Worm (Caenorhabditis elegans) whole organism, L3 larva: ENCODE results near the gene cyy-1.

Experiments used
- R02D3.7 ChIP-seq: fragments of 150-350 bp; optimal IDR thresholded peaks from 2 replicates; lab custom pipeline; 2014; ENCODE audit warnings: missing biosample characterization, missing genetic modification characterization
- ZK546.5 ChIP-seq: sonication (generic microtip); optimal IDR thresholded peaks from 2 replicates; lab custom pipeline; 2017; ENCODE audit warnings: missing biosample characterization, missing genetic modification characterization
- aly-2 ChIP-seq: fragments of 150-350 bp; optimal IDR thresholded peaks from 2 replicates; lab custom pipeline; 2014; ENCODE audit warnings: missing biosample characterization, missing genetic modification characterization
- ama-1 ChIP-seq: fragments of 150-350 bp; optimal IDR thresholded peaks from 2 replicates; lab custom pipeline; 2018
- ceh-16 ChIP-seq: sonication (generic microtip); optimal IDR thresholded peaks from 2 replicates; lab custom pipeline; 2017; ENCODE audit warnings: missing biosample characterization, missing genetic modification characterization
- ceh-28 ChIP-seq: fragments of 150-350 bp; optimal IDR thresholded peaks from 2 replicates; lab custom pipeline; 2014; ENCODE audit warnings: missing biosample characterization, missing genetic modification reagents, missing genetic modification characterization
- ceh-82 ChIP-seq: fragments of 150-350 bp; optimal IDR thresholded peaks from 2 replicates; lab custom pipeline; 2014; ENCODE audit warnings: missing biosample characterization, missing genetic modification characterization
- ceh-9 ChIP-seq: sonication (generic microtip); optimal IDR thresholded peaks from 2 replicates; lab custom pipeline; 2018; ENCODE audit warnings: missing biosample characterization, missing genetic modification characterization
- daf-12 ChIP-seq: fragments of 150-350 bp; optimal IDR thresholded peaks from 2 replicates; lab custom pipeline; 2014; ENCODE audit warnings: missing biosample characterization, missing genetic modification reagents, missing genetic modification characterization
- egl-27 ChIP-seq: sonication (generic microtip); optimal IDR thresholded peaks from 4 replicates; lab custom pipeline; 2017; ENCODE audit warnings: missing biosample characterization, missing genetic modification reagents, missing genetic modification characterization
- egl-5 ChIP-seq: fragments of 150-350 bp; optimal IDR thresholded peaks from 2 replicates; lab custom pipeline; 2017; ENCODE audit warnings: missing biosample characterization, missing genetic modification reagents, missing genetic modification characterization, inconsistent platforms
- elt-1 ChIP-seq: fragments of 150-350 bp; optimal IDR thresholded peaks from 2 replicates; lab custom pipeline; 2014; ENCODE audit warnings: missing biosample characterization, missing genetic modification characterization
- elt-2 ChIP-seq: sonication (generic microtip); optimal IDR thresholded peaks from 2 replicates; lab custom pipeline; 2016; ENCODE audit warnings: missing genetic modification reagents, mild to moderate bottlenecking, missing genetic modification characterization, missing compliant biosample characterization
- elt-3 ChIP-seq, 3 experiments: fragments of 150-350 bp in 1 of 3; sonication (generic microtip) in 2 of 3; optimal IDR thresholded peaks; 2 replicates in 2 of 3; 4 replicates in 1 of 3; lab custom pipeline; 2014 to 2017; ENCODE audit warnings: missing biosample characterization in 3 of 3, missing genetic modification characterization in 3 of 3
- fkh-10 ChIP-seq: sonication (generic microtip); optimal IDR thresholded peaks from 2 replicates; lab custom pipeline; 2017; ENCODE audit warnings: missing biosample characterization, missing genetic modification reagents, missing genetic modification characterization
- fkh-2 ChIP-seq: fragments of 150-350 bp; optimal IDR thresholded peaks from 2 replicates; lab custom pipeline; 2014; ENCODE audit warnings: missing biosample characterization, missing genetic modification reagents, missing genetic modification characterization
- fos-1 ChIP-seq: fragments of 150-350 bp; optimal IDR thresholded peaks from 2 replicates; lab custom pipeline; 2014; ENCODE audit warnings: missing biosample characterization, missing genetic modification characterization
- hmg-11 ChIP-seq: sonication (generic microtip); optimal IDR thresholded peaks from 2 replicates; lab custom pipeline; 2016; ENCODE audit warnings: missing genetic modification characterization, missing compliant biosample characterization
- jun-1 ChIP-seq: fragments of 150-350 bp; optimal IDR thresholded peaks from 2 replicates; lab custom pipeline; 2014; ENCODE audit warnings: missing biosample characterization, missing genetic modification reagents, missing genetic modification characterization
- lin-15B ChIP-seq: fragments of 150-350 bp; optimal IDR thresholded peaks from 2 replicates; lab custom pipeline; 2014; ENCODE audit warnings: missing biosample characterization, missing genetic modification characterization
- lin-39 ChIP-seq: fragments of 150-350 bp; optimal IDR thresholded peaks from 2 replicates; lab custom pipeline; 2018; ENCODE audit warnings: missing biosample characterization, missing genetic modification reagents, missing genetic modification characterization
- lsy-12 ChIP-seq: sonication (generic microtip); optimal IDR thresholded peaks from 2 replicates; lab custom pipeline; 2016; ENCODE audit warnings: mild to moderate bottlenecking, missing genetic modification characterization, missing compliant biosample characterization
- mdl-1 ChIP-seq: fragments of 150-350 bp; optimal IDR thresholded peaks from 2 replicates; lab custom pipeline; 2014; ENCODE audit warnings: missing biosample characterization, missing genetic modification characterization
- mml-1 ChIP-seq: fragments of 150-350 bp; sonication (generic microtip); optimal IDR thresholded peaks from 3 replicates; lab custom pipeline; 2014; ENCODE audit warnings: missing biosample characterization, missing genetic modification characterization
- nfya-1 ChIP-seq: sonication (generic microtip); optimal IDR thresholded peaks from 2 replicates; lab custom pipeline; 2017; ENCODE audit warnings: missing genetic modification characterization, mild to moderate bottlenecking, missing compliant biosample characterization, antibody characterized with exemption, moderate library complexity; ENCODE audit not compliant: insufficient read depth
- nhr-12 ChIP-seq: fragments of 150-350 bp; optimal IDR thresholded peaks from 2 replicates; lab custom pipeline; 2014; ENCODE audit warnings: missing biosample characterization, missing genetic modification characterization
- nhr-23 ChIP-seq: fragments of 150-350 bp; optimal IDR thresholded peaks from 2 replicates; lab custom pipeline; 2014; ENCODE audit warnings: missing biosample characterization, missing genetic modification reagents, missing genetic modification characterization
- nhr-237 ChIP-seq: fragments of 150-350 bp; optimal IDR thresholded peaks from 2 replicates; lab custom pipeline; 2014; ENCODE audit warnings: missing biosample characterization, missing genetic modification characterization
- nhr-25 ChIP-seq: sonication (generic microtip); optimal IDR thresholded peaks from 2 replicates; lab custom pipeline; 2017; ENCODE audit warnings: missing biosample characterization, missing genetic modification characterization
- nhr-28 ChIP-seq: fragments of 150-350 bp; optimal IDR thresholded peaks from 2 replicates; lab custom pipeline; 2014; ENCODE audit warnings: missing biosample characterization, missing genetic modification characterization
- nhr-43 ChIP-seq: sonication (generic microtip); optimal IDR thresholded peaks from 2 replicates; lab custom pipeline; 2016; ENCODE audit warnings: mild to moderate bottlenecking, missing genetic modification characterization, missing compliant biosample characterization; ENCODE audit not compliant: poor library complexity, severe bottlenecking
- nhr-67 ChIP-seq: fragments of 150-350 bp; optimal IDR thresholded peaks from 2 replicates; lab custom pipeline; 2014; ENCODE audit warnings: missing biosample characterization, missing genetic modification characterization
- nhr-76 ChIP-seq: fragments of 150-350 bp; sonication (generic microtip); optimal IDR thresholded peaks from 5 replicates; lab custom pipeline; 2014; ENCODE audit warnings: missing biosample characterization, missing genetic modification characterization
- nhr-77 ChIP-seq: fragments of 150-350 bp; optimal IDR thresholded peaks from 2 replicates; lab custom pipeline; 2014; ENCODE audit warnings: missing biosample characterization, missing genetic modification characterization
- pha-4 ChIP-seq: fragments of 150-350 bp; optimal IDR thresholded peaks from 2 replicates; lab custom pipeline; 2014; ENCODE audit warnings: missing biosample characterization, missing genetic modification reagents, missing genetic modification characterization
- pqm-1 ChIP-seq: fragments of 150-350 bp; optimal IDR thresholded peaks from 2 replicates; lab custom pipeline; 2017; ENCODE audit warnings: missing biosample characterization, missing genetic modification characterization, inconsistent platforms
- sea-2 ChIP-seq: fragments of 150-350 bp; sonication (generic microtip); optimal IDR thresholded peaks from 4 replicates; lab custom pipeline; 2014; ENCODE audit warnings: missing biosample characterization, missing genetic modification reagents, missing genetic modification characterization
- skn-1 ChIP-seq: fragments of 150-350 bp; optimal IDR thresholded peaks from 2 replicates; lab custom pipeline; 2014; ENCODE audit warnings: missing biosample characterization, missing genetic modification characterization
- snpc-4 ChIP-seq: fragments of 150-350 bp; optimal IDR thresholded peaks from 2 replicates; lab custom pipeline; 2014; ENCODE audit warnings: missing biosample characterization, missing genetic modification characterization
- zag-1 ChIP-seq: fragments of 150-350 bp; optimal IDR thresholded peaks from 2 replicates; lab custom pipeline; 2014; ENCODE audit warnings: missing biosample characterization, missing genetic modification characterization

The cyy-1 gene

ce11 chrIII:8426271-8426670 is 20.6 kb downstream of the cyy-1 start, which contains the start of gene cec-1:
cec-1 (plus strand) TSS chrIII:8426333.
- TF ChIP-seq fkh-10 (GFP tag; lab: Kevin White, UChicago) (no peak), nhr-23 (tag; lab: Kevin White, UChicago) (peak; percentile 12), nfya-1 (tag; lab: Kevin White, UChicago) (peak; percentile 35), zag-1 (tag; lab: Kevin White, UChicago) (no peak), nhr-25 (tag; lab: Kevin White, UChicago) (peak; percentile 14), pha-4 (peak; percentile 35)

- TF ChIP-seq jun-1: no peak
- no peak for TF ChIP-seq egl-27 (tag; lab: Kevin White, UChicago)
- TF ChIP-seq nfya-1 (tag; lab: Kevin White, UChicago): peak; percentile 38
- TF ChIP-seq lin-15B (tag; lab: Kevin White, UChicago): no peak
- no peak for TF ChIP-seq snpc-4 (tag; lab: Kevin White, UChicago)
- no peak for TF ChIP-seq nhr-23 (tag; lab: Kevin White, UChicago)
- TF ChIP-seq lsy-12 (tag; lab: Kevin White, UChicago): no peak
- peak; percentile 46 for TF ChIP-seq pha-4
- no peak for TF ChIP-seq lin-39 (tag; lab: Kevin White, UChicago)
- no peak for TF ChIP-seq nhr-28 (tag; lab: Kevin White, UChicago)
These were observed 23.4 kb downstream of the cyy-1 start, which contains the start of gene ZK1236.1 for ce11 chrIII:8429035-8429434. ZK1236.1 (plus strand) TSS chrIII:8429297.

ce11 chrIII:8429497-8429896 is 23.8 kb downstream of the cyy-1 start:
- no peak for TF ChIP-seq sea-2 (GFP tag; lab: Kevin White, UChicago)
- TF ChIP-seq nhr-12 (tag; lab: Kevin White, UChicago): no peak
- no peak for TF ChIP-seq nhr-67 (tag; lab: Kevin White, UChicago)
- TF ChIP-seq R02D3.7 (tag; lab: Kevin White, UChicago): no peak
- no peak for TF ChIP-seq elt-2 (tag; lab: Kevin White, UChicago)
- TF ChIP-seq elt-1 (tag; lab: Kevin White, UChicago): no peak
- TF ChIP-seq ceh-9: no peak
- no peak for TF ChIP-seq hmg-11
- no peak for TF ChIP-seq mdl-1
- no peak for TF ChIP-seq mml-1
- no peak for TF ChIP-seq ceh-16 (tag; lab: Kevin White, UChicago)
- no peak for TF ChIP-seq nhr-237
- TF ChIP-seq egl-5 (tag; lab: Kevin White, UChicago): no peak
- TF ChIP-seq fkh-10 (GFP tag; lab: Kevin White, UChicago): no peak

- no peak for TF ChIP-seq mml-1
- no peak for TF ChIP-seq nhr-76
- no peak for TF ChIP-seq ama-1 (lab: Kevin White, UChicago)
- no peak for TF ChIP-seq egl-5 (tag; lab: Kevin White, UChicago)
- TF ChIP-seq hmg-11: peak; percentile 25
- TF ChIP-seq pha-4: peak; percentile 68
- no peak for TF ChIP-seq nhr-28 (tag; lab: Kevin White, UChicago)
- peak; percentile 55 for TF ChIP-seq lin-15B (tag; lab: Kevin White, UChicago)
- TF ChIP-seq mdl-1: no peak
- TF ChIP-seq fkh-2 (tag; lab: Kevin White, UChicago): no peak
- no peak for TF ChIP-seq elt-2 (tag; lab: Kevin White, UChicago)
- no peak for TF ChIP-seq aly-2 (tag; lab: Kevin White, UChicago)
- TF ChIP-seq ZK546.5 (tag; lab: Kevin White, UChicago): no peak
- no peak for TF ChIP-seq fkh-10 (GFP tag; lab: Kevin White, UChicago)
- TF ChIP-seq nhr-77 (tag; lab: Kevin White, UChicago): no peak
- TF ChIP-seq nhr-12 (tag; lab: Kevin White, UChicago): no peak
- TF ChIP-seq R02D3.7 (tag; lab: Kevin White, UChicago): peak; percentile 95
- peak; percentile 56 for TF ChIP-seq nfya-1 (tag; lab: Kevin White, UChicago)
- TF ChIP-seq pqm-1 (tag; lab: Kevin White, UChicago): no peak
These were observed 26.5 kb downstream of the cyy-1 start, which contains the start of gene ZK1236.5 for ce11 chrIII:8432143-8432542. ZK1236.5 (minus strand) TSS chrIII:8432214.

DNA sequence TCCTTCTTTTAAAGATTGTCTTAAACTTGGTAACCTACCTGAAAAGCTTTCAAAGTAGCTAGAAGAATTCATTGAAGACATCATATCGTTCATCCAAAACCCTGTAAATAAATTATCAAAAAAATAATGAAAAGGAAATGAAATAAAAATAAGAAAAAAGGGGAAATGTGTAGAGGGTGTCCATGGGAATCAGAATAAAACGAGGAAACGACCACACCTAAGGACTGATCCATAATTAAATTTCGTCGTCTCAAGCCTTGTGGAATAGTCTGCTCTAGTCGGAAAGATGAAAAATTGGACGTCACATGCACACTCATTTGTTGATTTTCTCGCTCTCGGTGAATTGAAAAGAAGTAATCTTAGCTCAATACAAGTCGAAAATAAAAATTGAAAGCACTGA is 29.4 kb downstream of the cyy-1 start, which contains the start of gene ZK1236.9:
Gene ZK1236.9 (minus strand): TSS at position 101 of the 400 bp plus-strand sequence.
- TF ChIP-seq fos-1 (no peak), nhr-76 (no peak), skn-1 (tag; lab: Kevin White, UChicago) (no peak), ceh-28 (no peak), elt-3 (tag; optimal IDR thresholded peaks at IDR 0.05; lab: Kevin White, UChicago) (no peak), nhr-43 (tag; lab: Kevin White, UChicago) (no peak), ZK546.5 (tag; lab: Kevin White, UChicago) (no peak), ceh-82 (tag; lab: Kevin White, UChicago) (no peak), nhr-237 (no peak), daf-12 (tag; lab: Kevin White, UChicago) (no peak), jun-1 (no peak), mdl-1 (no peak), lsy-12 (tag; lab: Kevin White, UChicago) (no peak), lin-39 (tag; lab: Kevin White, UChicago) (no peak), pha-4 (no peak)
